Worm (Caenorhabditis elegans) whole organism, L3 larva: ENCODE data around the gene clec-226.

Source experiments
- daf-12 ChIP-seq: fragments of 150-350 bp; optimal IDR thresholded peaks from 2 replicates; lab custom pipeline; 2014; ENCODE audit warnings: missing biosample characterization, missing genetic modification reagents, missing genetic modification characterization
- egl-27 ChIP-seq: sonication (generic microtip); optimal IDR thresholded peaks from 4 replicates; lab custom pipeline; 2017; ENCODE audit warnings: missing biosample characterization, missing genetic modification reagents, missing genetic modification characterization
- mdl-1 ChIP-seq: fragments of 150-350 bp; optimal IDR thresholded peaks from 2 replicates; lab custom pipeline; 2014; ENCODE audit warnings: missing biosample characterization, missing genetic modification characterization
- mml-1 ChIP-seq: fragments of 150-350 bp; sonication (generic microtip); optimal IDR thresholded peaks from 3 replicates; lab custom pipeline; 2014; ENCODE audit warnings: missing biosample characterization, missing genetic modification characterization
- nhr-237 ChIP-seq: fragments of 150-350 bp; optimal IDR thresholded peaks from 2 replicates; lab custom pipeline; 2014; ENCODE audit warnings: missing biosample characterization, missing genetic modification characterization
- nhr-67 ChIP-seq: fragments of 150-350 bp; optimal IDR thresholded peaks from 2 replicates; lab custom pipeline; 2014; ENCODE audit warnings: missing biosample characterization, missing genetic modification characterization
- nhr-77 ChIP-seq: fragments of 150-350 bp; optimal IDR thresholded peaks from 2 replicates; lab custom pipeline; 2014; ENCODE audit warnings: missing biosample characterization, missing genetic modification characterization

DNA sequence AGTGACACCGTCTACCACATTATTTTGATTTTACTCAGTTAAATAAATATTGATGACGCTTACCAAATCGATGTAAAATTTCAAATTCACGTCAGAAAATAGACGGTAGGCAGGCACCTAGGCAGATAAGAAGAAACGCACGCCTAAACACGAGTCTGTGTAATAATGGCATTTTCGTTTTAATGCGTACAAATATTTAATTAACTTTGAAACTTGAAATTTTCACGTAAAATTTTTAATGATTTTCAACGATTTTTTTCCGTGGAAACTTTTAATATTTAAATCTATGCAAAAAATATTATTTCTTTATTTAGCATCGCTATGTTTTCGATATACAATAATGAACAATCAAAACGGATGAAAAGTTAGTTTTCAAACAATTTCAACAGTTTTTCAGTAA is 15.5 kb upstream of the clec-226 start, which contains the start of gene C06B3.16:
- no peak for TF ChIP-seq nhr-237 (tag; lab: Kevin White, UChicago)
- TF ChIP-seq nhr-77 (tag; lab: Kevin White, UChicago), result no peak
- no peak for TF ChIP-seq mdl-1 (tag; lab: Kevin White, UChicago)
- no peak for TF ChIP-seq nhr-67 (tag; lab: Kevin White, UChicago)
- TF ChIP-seq egl-27, result no peak
- no peak for TF ChIP-seq daf-12 (tag; lab: Kevin White, UChicago)
- no peak for TF ChIP-seq mml-1 (tag; lab: Kevin White, UChicago)
